Worm (Caenorhabditis elegans) whole organism, late embryonic: ENCODE measurements around the gene Y14H12B.2.

Source experiments
- ama-1 ChIP-seq: fragments of 150-350 bp; optimal IDR thresholded peaks from 2 replicates; lab custom pipeline; 2014
- pag-3 ChIP-seq: sonication (generic microtip); optimal IDR thresholded peaks from 2 replicates; lab custom pipeline; 2016; ENCODE audit warnings: missing compliant biosample characterization, missing genetic modification characterization, borderline replicate concordance
- pha-4 ChIP-seq: fragments of 150-350 bp; optimal IDR thresholded peaks from 2 replicates; lab custom pipeline; 2018; ENCODE audit warnings: missing biosample characterization, missing genetic modification reagents, missing genetic modification characterization
- ztf-16 ChIP-seq: sonication (generic microtip); optimal IDR thresholded peaks from 2 replicates; lab custom pipeline; 2017; ENCODE audit warnings: missing genetic modification characterization, missing compliant biosample characterization

ce11 chrII:3947404-3947803 lies 13.9 kb upstream of the Y14H12B.2 start:
- no peak for TF ChIP-seq ztf-16 (tag; lab: Kevin White, UChicago)
- no peak for TF ChIP-seq pha-4 (tag; lab: Kevin White, UChicago)
- TF ChIP-seq ama-1 (lab: Kevin White, UChicago) = no peak
- TF ChIP-seq pag-3 (tag; lab: Kevin White, UChicago) = no peak
